Fruit fly (Drosophila melanogaster) whole organism, embryonic: ENCODE data around the gene CG32333.
A peak's percentile ranks its signal among the peaks of the same experiment; 100 is the strongest.

Experiments used
- ATbp ChIP-seq: fragments of 200-800 bp; sonication (Bioruptor generic); optimal IDR thresholded peaks from 2 replicates; lab custom pipeline; 2017; ENCODE audit warnings: missing biosample characterization, mild to moderate bottlenecking, missing genetic modification characterization, missing genetic modification reagents
- Blimp-1 ChIP-seq: fragments of 200-800 bp; sonication (Bioruptor generic); optimal IDR thresholded peaks from 3 replicates; lab custom pipeline; 2018; ENCODE audit warnings: missing biosample characterization, missing genetic modification characterization, mild to moderate bottlenecking, moderate library complexity, missing genetic modification reagents
- BtbVII ChIP-seq: fragments of 200-800 bp; sonication (Bioruptor generic); optimal IDR thresholded peaks from 3 replicates; lab custom pipeline; 2017; ENCODE audit warnings: missing biosample characterization, mild to moderate bottlenecking, missing genetic modification characterization
- CG11695 ChIP-seq: fragments of 200-800 bp; sonication (Bioruptor generic); IDR thresholded peaks from 3 replicates; pipeline ENCODE4 v1.3.6; 2022; ENCODE audit warnings: missing biosample characterization, missing genetic modification characterization
- CG12071 ChIP-seq: fragments of 200-800 bp; sonication (Bioruptor generic); optimal IDR thresholded peaks from 3 replicates; lab custom pipeline; 2018; ENCODE audit warnings: missing biosample characterization, mild to moderate bottlenecking, missing genetic modification characterization
- CG12769 ChIP-seq: fragments of 200-800 bp; sonication (Bioruptor generic); optimal IDR thresholded peaks from 2 replicates; lab custom pipeline; 2019; ENCODE audit warnings: missing biosample characterization, mild to moderate bottlenecking, missing genetic modification characterization, moderate library complexity
- CG13296 ChIP-seq: fragments of 200-800 bp; sonication (Bioruptor generic); optimal IDR thresholded peaks from 3 replicates; lab custom pipeline; 2018; ENCODE audit warnings: missing biosample characterization, mild to moderate bottlenecking, missing genetic modification characterization
- CG13894 ChIP-seq: fragments of 200-800 bp; sonication (Bioruptor generic); optimal IDR thresholded peaks from 3 replicates; lab custom pipeline; 2018; ENCODE audit warnings: missing biosample characterization, mild to moderate bottlenecking, missing genetic modification characterization, moderate library complexity
- CG15269 ChIP-seq: fragments of 200-800 bp; sonication (Bioruptor generic); optimal IDR thresholded peaks from 2 replicates; lab custom pipeline; 2018; ENCODE audit warnings: missing biosample characterization, mild to moderate bottlenecking, missing genetic modification characterization, moderate library complexity
- CG32532 ChIP-seq: fragments of 200-800 bp; sonication (Bioruptor generic); IDR thresholded peaks from 2 replicates; pipeline ENCODE4 v1.3.6; 2022; ENCODE audit warnings: missing biosample characterization, missing genetic modification characterization
- CG5180 ChIP-seq: fragments of 200-800 bp; sonication (Bioruptor generic); optimal IDR thresholded peaks from 3 replicates; lab custom pipeline; 2017; ENCODE audit warnings: missing biosample characterization, missing genetic modification characterization, mild to moderate bottlenecking, moderate library complexity, missing genetic modification reagents
- CG6683 ChIP-seq: fragments of 200-800 bp; sonication (Bioruptor generic); optimal IDR thresholded peaks from 2 replicates; lab custom pipeline; 2017; ENCODE audit warnings: missing biosample characterization, mild to moderate bottlenecking, missing genetic modification characterization, missing genetic modification reagents
- CG6813 ChIP-seq: fragments of 200-800 bp; sonication (Bioruptor generic); optimal IDR thresholded peaks from 2 replicates; lab custom pipeline; 2017; ENCODE audit warnings: missing biosample characterization, missing genetic modification characterization, mild to moderate bottlenecking, moderate library complexity, missing genetic modification reagents
- CG6854 ChIP-seq: fragments of 200-800 bp; sonication (Bioruptor generic); optimal IDR thresholded peaks from 3 replicates; lab custom pipeline; 2017; ENCODE audit warnings: missing biosample characterization, mild to moderate bottlenecking, missing genetic modification characterization
- CG7839 ChIP-seq: fragments of 200-800 bp; sonication (Bioruptor generic); optimal IDR thresholded peaks from 3 replicates; lab custom pipeline; 2018; ENCODE audit warnings: missing biosample characterization, mild to moderate bottlenecking, missing genetic modification characterization, moderate library complexity
- CG9797 ChIP-seq: fragments of 200-800 bp; sonication (Bioruptor generic); optimal IDR thresholded peaks from 3 replicates; lab custom pipeline; 2018; ENCODE audit warnings: missing biosample characterization, mild to moderate bottlenecking, missing genetic modification characterization
- Deaf1 ChIP-seq: fragments of 200-800 bp; optimal IDR thresholded peaks from 3 replicates; lab custom pipeline; 2019; ENCODE audit warnings: missing biosample characterization, mild to moderate bottlenecking, missing genetic modification characterization, moderate library complexity
- Dp ChIP-seq: fragments of 200-800 bp; sonication (Bioruptor generic); optimal IDR thresholded peaks from 2 replicates; lab custom pipeline; 2018; ENCODE audit warnings: missing biosample characterization, mild to moderate bottlenecking, missing genetic modification characterization, moderate library complexity
- Eip74EF ChIP-seq, 2 experiments: fragments of 200-800 bp in 1 of 2; fragments of >200 bp in 1 of 2; sonication (Bioruptor generic) in 1 of 2; optimal IDR thresholded peaks; 2 replicates each; lab custom pipeline; 2017 to 2019; ENCODE audit warnings: missing biosample characterization in 2 of 2, missing genetic modification characterization in 2 of 2, mild to moderate bottlenecking in 1 of 2, moderate library complexity in 1 of 2
- Gsc ChIP-seq: fragments of 200-800 bp; sonication (Bioruptor generic); IDR thresholded peaks from 2 replicates; pipeline ENCODE4 v1.3.6; 2022; ENCODE audit warnings: missing biosample characterization, missing genetic modification characterization
- HLH54F ChIP-seq: fragments of 200-800 bp; sonication (Bioruptor generic); optimal IDR thresholded peaks from 3 replicates; lab custom pipeline; 2016; ENCODE audit warnings: missing biosample characterization, missing genetic modification characterization
- Hmr ChIP-seq: fragments of 200-800 bp; sonication (Bioruptor generic); optimal IDR thresholded peaks from 3 replicates; lab custom pipeline; 2017; ENCODE audit warnings: mild to moderate bottlenecking, missing biosample characterization, missing genetic modification reagents, missing genetic modification characterization
- Jarid2 ChIP-seq: fragments of 200-800 bp; sonication (Bioruptor generic); optimal IDR thresholded peaks from 3 replicates; lab custom pipeline; 2017; ENCODE audit warnings: mild to moderate bottlenecking, missing biosample characterization, missing genetic modification reagents, missing genetic modification characterization
- Meics ChIP-seq: fragments of 200-800 bp; sonication (Bioruptor generic); optimal IDR thresholded peaks from 2 replicates; lab custom pipeline; 2017; ENCODE audit warnings: missing biosample characterization, mild to moderate bottlenecking, missing genetic modification characterization
- Nf-YA ChIP-seq: fragments of 200-800 bp; sonication (Bioruptor generic); IDR thresholded peaks from 2 replicates; pipeline ENCODE4 v1.3.6; 2022; ENCODE audit warnings: missing biosample characterization, missing genetic modification characterization
- Rfx ChIP-seq: fragments of 200-800 bp; sonication (Bioruptor generic); IDR thresholded peaks from 2 replicates; pipeline ENCODE4 v1.3.6; 2022; ENCODE audit warnings: missing biosample characterization, missing genetic modification characterization
- Trl ChIP-seq, 3 experiments: fragments of >200 bp in 2 of 3; fragments of 200-800 bp in 1 of 3; sonication (Bioruptor generic) in 1 of 3; optimal IDR thresholded peaks; 2 replicates in 1 of 3; 3 replicates in 2 of 3; lab custom pipeline; 2016 to 2017; ENCODE audit warnings: missing biosample characterization in 1 of 3, missing genetic modification characterization in 1 of 3
- ara ChIP-seq: fragments of 200-800 bp; sonication (Bioruptor generic); IDR thresholded peaks from 2 replicates; pipeline ENCODE4 v1.3.6; 2022; ENCODE audit warnings: missing biosample characterization, missing genetic modification characterization
- chinmo ChIP-seq: fragments of 200-800 bp; sonication (Bioruptor generic); IDR thresholded peaks from 4 replicates; pipeline ENCODE4 v1.3.6; 2022; ENCODE audit warnings: missing biosample characterization, missing genetic modification characterization; ENCODE audit not compliant: partially characterized antibody
- danr ChIP-seq: fragments of 200-800 bp; sonication (Bioruptor generic); IDR thresholded peaks from 2 replicates; pipeline ENCODE4 v1.3.6; 2022; ENCODE audit warnings: missing biosample characterization, missing genetic modification characterization
- grn ChIP-seq: fragments of 200-800 bp; sonication (Bioruptor generic); optimal IDR thresholded peaks from 3 replicates; lab custom pipeline; 2017; ENCODE audit warnings: missing biosample characterization, missing genetic modification characterization
- ham ChIP-seq: fragments of 200-800 bp; sonication (Bioruptor generic); IDR thresholded peaks from 2 replicates; pipeline ENCODE4 v1.3.6; 2022; ENCODE audit warnings: missing biosample characterization, missing genetic modification characterization
- klu ChIP-seq: fragments of 200-800 bp; sonication (Bioruptor generic); IDR thresholded peaks from 2 replicates; pipeline ENCODE4 v1.3.6; 2022; ENCODE audit warnings: missing biosample characterization, missing genetic modification characterization
- nom ChIP-seq: fragments of 200-800 bp; sonication (Bioruptor generic); optimal IDR thresholded peaks from 2 replicates; lab custom pipeline; 2017; ENCODE audit warnings: missing biosample characterization, missing genetic modification characterization, mild to moderate bottlenecking, moderate library complexity, missing genetic modification reagents
- onecut ChIP-seq: fragments of 200-800 bp; sonication (Bioruptor generic); IDR thresholded peaks from 2 replicates; pipeline ENCODE4 v1.3.6; 2022; ENCODE audit warnings: missing biosample characterization, missing genetic modification characterization
- phol ChIP-seq: fragments of 200-800 bp; sonication (Bioruptor generic); optimal IDR thresholded peaks from 3 replicates; lab custom pipeline; 2018; ENCODE audit warnings: missing biosample characterization, mild to moderate bottlenecking, missing genetic modification characterization, moderate library complexity
- row ChIP-seq: fragments of 200-800 bp; sonication (Bioruptor generic); IDR thresholded peaks from 3 replicates; pipeline ENCODE4 v1.3.6; 2022; ENCODE audit warnings: missing biosample characterization, missing genetic modification characterization
- sd ChIP-seq: fragments of 200-800 bp; sonication (Bioruptor generic); optimal IDR thresholded peaks from 3 replicates; lab custom pipeline; 2018; ENCODE audit warnings: missing biosample characterization, mild to moderate bottlenecking, missing genetic modification characterization, moderate library complexity
- sens ChIP-seq: fragments of 200-800 bp; sonication (Bioruptor generic); peaks from one replicate; lab custom pipeline; 2016; ENCODE audit warnings: missing biosample characterization, missing genetic modification characterization
- shn ChIP-seq: fragments of 200-800 bp; sonication (Bioruptor generic); optimal IDR thresholded peaks from 3 replicates; lab custom pipeline; 2016; ENCODE audit warnings: missing biosample characterization, missing genetic modification characterization
- trh ChIP-seq: fragments of 200-800 bp; sonication (Bioruptor generic); optimal IDR thresholded peaks from 2 replicates; lab custom pipeline; 2016; ENCODE audit warnings: missing biosample characterization, missing genetic modification characterization
- z ChIP-seq: fragments of 200-800 bp; sonication (Bioruptor generic); IDR thresholded peaks from 3 replicates; pipeline ENCODE4 v1.3.6; 2022; ENCODE audit warnings: missing biosample characterization, missing genetic modification characterization

Gene CG32333

DNA sequence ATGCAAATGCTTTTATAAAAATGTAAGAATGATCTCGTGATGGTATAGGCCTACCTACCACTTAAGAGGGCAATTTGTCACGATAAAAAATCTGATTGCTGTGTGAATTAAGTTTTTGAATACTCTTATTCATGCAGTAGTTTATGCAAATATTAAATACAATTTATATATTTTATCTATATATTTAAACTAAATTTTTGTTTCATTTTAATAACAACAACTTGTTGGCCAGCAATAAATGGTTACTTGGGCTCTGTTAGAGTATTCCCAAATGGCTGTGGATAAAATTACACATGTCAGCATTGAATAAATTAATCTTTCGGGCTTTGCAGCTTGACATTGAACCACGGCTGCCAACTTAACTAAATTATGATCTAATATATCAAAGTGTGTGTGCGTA lies 17.2 kb upstream of the CG32333 start (continued):
- TF ChIP-seq trh (GFP tag; lab: Kevin White, UChicago) (no peak), CG12071 (GFP tag; lab: Kevin White, UChicago) (no peak), HLH54F (no peak), CG7839 (tag; lab: Kevin White, UChicago) (peak; percentile 40), phol (tag; lab: Kevin White, UChicago) (no peak), Hmr (peak; percentile 8), row (peak; percentile 69), CG5180 (GFP tag; lab: Kevin White, UChicago) (no peak), CG6854 (GFP tag; lab: Kevin White, UChicago) (no peak), CG32532 (GFP tag; lab: Robert Waterston, UW) (peak; percentile 51), grn (GFP tag; lab: Kevin White, UChicago) (no peak), Rfx (GFP tag; lab: Robert Waterston, UW) (peak; percentile 51), CG15269 (peak; percentile 69), danr (GFP tag; lab: Robert Waterston, UW) (no peak), CG9797 (GFP tag; lab: Kevin White, UChicago) (no peak)

DNA sequence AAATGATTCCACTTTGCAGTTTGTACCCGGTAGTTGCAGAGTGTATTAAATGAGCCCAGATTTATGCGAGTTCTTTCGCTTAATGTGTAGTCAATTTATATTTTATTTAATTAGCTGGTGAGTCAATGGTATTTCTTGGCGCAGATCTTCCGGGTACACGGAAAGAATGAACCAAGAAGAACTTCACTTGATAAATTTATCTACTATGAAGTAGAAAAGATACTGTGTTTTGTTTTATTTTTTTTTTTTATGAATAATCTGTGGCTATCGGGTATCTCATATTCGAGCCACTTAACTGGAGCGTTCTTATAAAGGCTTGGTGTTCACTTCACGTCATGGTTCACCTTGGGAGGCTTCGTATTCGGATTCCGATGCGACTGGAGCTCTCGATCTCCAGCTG lies 10.8 kb upstream of the CG32333 start:
- TF ChIP-seq onecut (GFP tag; lab: Robert Waterston, UW) (no peak), BtbVII (GFP tag; lab: Kevin White, UChicago) (no peak), Nf-YA (no peak), Dp (GFP tag; lab: Kevin White, UChicago) (no peak), klu (GFP tag; lab: Robert Waterston, UW) (no peak), sd (peak; percentile 9), sens (peak; percentile 50)
- TF ChIP-seq, all 482 proteins: peak for 2

DNA sequence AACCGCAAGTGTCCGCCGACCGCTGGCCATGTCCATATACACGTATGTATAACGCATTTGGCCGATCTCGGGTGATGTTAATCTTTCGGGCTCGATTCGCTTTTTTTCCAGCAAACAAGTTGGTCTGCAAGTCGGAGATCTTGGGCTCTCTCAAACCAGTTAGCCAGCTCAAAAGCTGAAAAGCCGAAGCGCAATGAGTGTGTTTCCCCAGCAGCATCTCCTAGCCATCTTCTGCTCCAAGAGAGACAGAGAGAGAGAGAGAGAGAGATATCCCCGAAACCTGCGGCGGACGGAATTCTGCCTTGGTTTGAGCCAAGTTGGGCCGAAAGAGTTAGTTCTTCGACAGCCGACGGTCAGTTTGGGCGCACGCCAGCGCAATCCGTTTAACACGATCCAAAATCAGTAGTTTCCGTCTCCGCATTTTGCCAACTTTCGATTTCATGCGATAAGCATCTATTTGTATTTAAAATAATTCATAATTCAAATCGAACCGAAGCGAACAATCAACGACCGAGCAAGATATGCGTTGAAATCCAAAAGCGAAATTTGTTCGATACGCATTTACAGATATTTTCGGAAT lies 10.2 kb upstream of the CG32333 start:
- TF ChIP-seq onecut (GFP tag; lab: Robert Waterston, UW): no peak
- peak; percentile 10; the same call in 1 of the 2 replicates for TF ChIP-seq ara (GFP tag; lab: Robert Waterston, UW)
- TF ChIP-seq CG11695 (GFP tag; lab: Robert Waterston, UW): 0 out of 3 replicates have a peak, but pooled peaks have one; percentile 8
- no peak for TF ChIP-seq Meics (GFP tag; lab: Kevin White, UChicago)
- peak; percentile 44 for TF ChIP-seq grn (GFP tag; lab: Kevin White, UChicago)
- peak; percentile 52 for TF ChIP-seq Jarid2 (GFP tag; lab: Kevin White, UChicago)
- no peak for TF ChIP-seq ATbp
- peak; percentile 84 for TF ChIP-seq Deaf1 (tag; lab: Kevin White, UChicago)
- peak; percentile 26 for TF ChIP-seq nom (GFP tag; lab: Kevin White, UChicago)
- TF ChIP-seq sd: peak; percentile 10
- TF ChIP-seq sens: peak; percentile 28
- no peak for TF ChIP-seq shn (GFP tag; lab: Kevin White, UChicago)
- peak; percentile 90 for TF ChIP-seq CG5180 (GFP tag; lab: Kevin White, UChicago)
- TF ChIP-seq Blimp-1 (GFP tag; lab: Kevin White, UChicago): peak; percentile 83
- TF ChIP-seq ham (GFP tag; lab: Robert Waterston, UW): no peak
- TF ChIP-seq Trl (optimal IDR thresholded peaks at IDR 0.05; lab: Kevin White, UChicago): peak; percentile 57 to 67
- no peak for TF ChIP-seq Trl (GFP tag; optimal IDR thresholded peaks at IDR 0.05; lab: Kevin White, UChicago)
- TF ChIP-seq CG6813: no peak
- peak; percentile 88 for TF ChIP-seq z (GFP tag; lab: Robert Waterston, UW)
- peak in 1 of 2 experiments; percentile 73 for TF ChIP-seq Eip74EF (GFP tag; optimal IDR thresholded peaks at IDR 0.05; lab: Kevin White, UChicago)
- TF ChIP-seq CG13894 (tag; lab: Kevin White, UChicago): peak; percentile 31
- TF ChIP-seq Gsc (GFP tag; lab: Robert Waterston, UW): no peak
- peak; percentile 85; the same call in 3 of the 4 replicates for TF ChIP-seq chinmo
- TF ChIP-seq CG13296: no peak
- no peak for TF ChIP-seq CG6683 (GFP tag; lab: Kevin White, UChicago)
- peak; percentile 65 for TF ChIP-seq CG12769 (tag; lab: Kevin White, UChicago)
